Worm (Caenorhabditis elegans): Measurements from ENCODE around the gene F36H12.4.

F36H12.4 gene

DNA sequence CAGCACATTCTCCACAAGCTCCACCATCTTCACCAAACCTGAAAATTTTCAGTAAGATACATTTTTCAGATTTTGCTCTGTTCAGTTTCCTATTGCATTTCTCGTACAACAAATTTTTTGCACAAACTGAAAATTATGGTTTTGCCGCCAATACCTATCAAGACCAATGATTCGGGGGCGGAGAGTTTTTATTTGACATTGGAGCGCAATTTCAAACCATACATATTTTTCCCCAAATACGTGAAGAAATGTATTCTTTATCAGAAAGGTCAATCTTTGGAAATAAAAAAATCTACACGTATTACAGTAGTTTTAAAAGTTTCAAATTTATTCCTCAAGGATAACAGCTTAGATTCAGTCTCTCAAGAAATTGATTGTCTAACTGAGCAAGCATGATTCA lies 2.4 kb upstream of the F36H12.4 start, which contains the start of gene F36H12.5 (continued):
- TF ChIP-seq zim-3 (tag; optimal IDR thresholded peaks at IDR 0.05) (no peak), mcd-1 (GFP tag; IDR thresholded peaks at IDR 0.05) (no peak), cebp-2 (GFP tag; IDR thresholded peaks at IDR 0.05) (no peak), madf-8 (GFP tag; conservative IDR thresholded peaks at IDR 0.05) (no peak)

- TF ChIP-seq madf-10 (tag; optimal IDR thresholded peaks at IDR 0.05) = no peak
- no peak for TF ChIP-seq chd-7 (tag; optimal IDR thresholded peaks at IDR 0.05)
- no peak for TF ChIP-seq F57C9.4 (tag; optimal IDR thresholded peaks at IDR 0.05)
- TF ChIP-seq ets-4 (GFP tag; optimal IDR thresholded peaks at IDR 0.05) = no peak
- TF ChIP-seq F52B5.7 (tag; optimal IDR thresholded peaks at IDR 0.05) = no peak
- no peak for TF ChIP-seq ceh-79 (tag; optimal IDR thresholded peaks at IDR 0.05)
- TF ChIP-seq ztf-25 (GFP tag; IDR thresholded peaks at IDR 0.05) = no peak
- no peak for TF ChIP-seq hmg-1.2 (GFP tag; IDR thresholded peaks at IDR 0.05)
- TF ChIP-seq pha-4 (tag; optimal IDR thresholded peaks at IDR 0.05) = no peak
- no peak for TF ChIP-seq snpc-4 (GFP tag; optimal IDR thresholded peaks at IDR 0.05)
- no peak for TF ChIP-seq snpc-4 (tag; optimal IDR thresholded peaks at IDR 0.05)
- TF ChIP-seq somi-1 (GFP tag; optimal IDR thresholded peaks at IDR 0.05) = no peak
- TF ChIP-seq Y79H2A.3 (GFP tag; conservative IDR thresholded peaks at IDR 0.05) = no peak
- TF ChIP-seq gei-17 (GFP tag; optimal IDR thresholded peaks at IDR 0.05) = no peak
- TF ChIP-seq T07F8.4 (tag; optimal IDR thresholded peaks at IDR 0.05) = no peak
- no peak for TF ChIP-seq F10E7.11 (tag; optimal IDR thresholded peaks at IDR 0.05)
- TF ChIP-seq nfya-1 (tag; optimal IDR thresholded peaks at IDR 0.05; ENCODE audit: borderline replicate concordance, insufficient read depth) = no peak
- no peak for TF ChIP-seq ztf-18 (tag; optimal IDR thresholded peaks at IDR 0.05)
- no peak for TF ChIP-seq F57A8.1 (GFP tag; optimal IDR thresholded peaks at IDR 0.05)
- no peak for TF ChIP-seq Y56A3A.18 (GFP tag; IDR thresholded peaks at IDR 0.05)
These were observed 3.6 kb downstream of the F36H12.4 start, which contains the start of gene F36H12.3 for ce11 chrIV:5272518-5272917. F36H12.3 (plus strand) TSS chrIV:5272818.

DNA sequence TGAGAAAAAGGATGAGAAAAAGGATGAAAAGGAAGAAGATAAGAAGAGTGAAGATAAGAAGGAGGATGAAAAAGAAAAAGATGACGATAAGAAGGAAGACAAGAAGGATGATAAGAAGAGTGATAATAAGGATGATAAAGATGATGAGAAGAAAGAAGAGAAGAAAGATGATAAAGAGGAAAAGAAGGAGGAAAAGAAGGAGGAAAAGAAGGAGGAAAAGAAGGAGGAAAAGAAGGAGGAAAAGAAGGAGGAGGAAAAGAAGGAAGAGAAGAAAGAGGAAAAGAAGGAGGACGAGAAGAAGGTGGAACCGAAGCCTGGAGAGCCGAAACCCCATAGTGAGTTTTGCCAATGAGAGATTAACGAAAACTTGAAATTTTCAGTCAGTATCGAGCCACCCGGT lies 4.5 kb downstream of the F36H12.4 start:
- TF ChIP-seq ccch-3 (GFP tag; optimal IDR thresholded peaks at IDR 0.05) = no peak
- TF ChIP-seq rpc-1 (optimal IDR thresholded peaks at IDR 0.05) = no peak
- no peak for TF ChIP-seq rpc-1 (tag; optimal IDR thresholded peaks at IDR 0.05)
- TF ChIP-seq F49E8.2 (tag; optimal IDR thresholded peaks at IDR 0.05; ENCODE audit: insufficient read depth) = no peak

DNA sequence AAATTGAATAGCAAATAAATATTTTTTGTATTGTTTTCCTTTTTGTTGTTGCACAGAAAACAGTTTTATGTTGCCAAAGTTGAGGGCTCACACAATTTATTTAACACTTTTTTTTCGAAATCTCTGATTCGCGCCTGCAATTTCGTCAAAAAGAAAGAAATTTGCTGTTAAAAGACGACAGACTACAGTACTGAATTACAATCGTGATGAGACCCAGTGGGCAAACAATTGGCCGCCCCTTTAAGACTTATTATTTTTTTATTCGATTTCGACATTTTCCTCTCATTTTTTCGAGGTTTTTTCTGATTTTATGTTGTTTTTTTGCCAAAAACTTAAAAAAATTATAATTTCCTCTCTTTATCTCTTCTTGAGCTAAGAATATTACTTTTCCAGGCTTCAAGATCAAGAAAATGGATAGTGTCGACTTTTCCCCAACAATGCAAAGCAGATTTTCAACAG lies 5.2 kb downstream of the F36H12.4 start, which contains the start of gene slfl-4:
Gene slfl-4 (plus strand): TSS at position 409 of the 459 bp plus-strand sequence.
- TF ChIP-seq chd-7 (tag; optimal IDR thresholded peaks at IDR 0.05) = no peak
- TF ChIP-seq hmg-1.2 (GFP tag; IDR thresholded peaks at IDR 0.05) = no peak
- TF ChIP-seq madf-6 (GFP tag; IDR thresholded peaks at IDR 0.05) = peak; percentile 52; the same call in 1 of the 2 replicates
- TF ChIP-seq xnd-1 (tag; optimal IDR thresholded peaks at IDR 0.05) = peak; percentile 31
- no peak for TF ChIP-seq F22D6.2 (tag; optimal IDR thresholded peaks at IDR 0.05)
- no peak for TF ChIP-seq nfya-2 (GFP tag; IDR thresholded peaks at IDR 0.05)
- TF ChIP-seq F39B2.1 (GFP tag; IDR thresholded peaks at IDR 0.05) = no peak
- TF ChIP-seq lin-40 (tag; optimal IDR thresholded peaks at IDR 0.05) = no peak
- TF ChIP-seq lsl-1 (GFP tag; optimal IDR thresholded peaks at IDR 0.05) = peak; percentile 80
- peak; percentile 59 for TF ChIP-seq madf-8 (GFP tag; conservative IDR thresholded peaks at IDR 0.05)
- no peak for TF ChIP-seq snpc-4 (GFP tag; optimal IDR thresholded peaks at IDR 0.05)
- TF ChIP-seq snpc-4 (tag; optimal IDR thresholded peaks at IDR 0.05) = peak in 3 of 4 experiments; percentile 72 to 74 (median 73)
- TF ChIP-seq efl-1 (GFP tag; optimal IDR thresholded peaks at IDR 0.05) = peak; percentile 33
- peak; percentile 78 for TF ChIP-seq F33H1.4 (GFP tag; IDR thresholded peaks at IDR 0.05)

Measured in whole organism, young adult.